Worm (Caenorhabditis elegans) whole organism, L4 larva: ENCODE results near the gene H20E11.1.
A peak's percentile ranks its signal among the peaks of the same experiment; 100 is the strongest.

Experiments used
- D1046.2 ChIP-seq: fragments of 200-800 bp; sonication (Bioruptor generic); IDR thresholded peaks from 2 replicates; pipeline ENCODE4 v1.3.6; 2022; ENCODE audit warnings: missing genetic modification characterization, missing compliant biosample characterization
- F10B5.3 ChIP-seq: sonication (generic microtip); optimal IDR thresholded peaks from 2 replicates; lab custom pipeline; 2016; ENCODE audit warnings: mild to moderate bottlenecking, missing genetic modification characterization, missing compliant biosample characterization
- F37D6.2 ChIP-seq: sonication (generic microtip); optimal IDR thresholded peaks from 2 replicates; lab custom pipeline; 2016; ENCODE audit warnings: mild to moderate bottlenecking, missing genetic modification characterization, missing compliant biosample characterization
- F44E2.7 ChIP-seq: fragments of 200-800 bp; sonication (Bioruptor generic); IDR thresholded peaks from 2 replicates; pipeline ENCODE4 v2.1.2; 2022; ENCODE audit warnings: missing genetic modification characterization, missing compliant biosample characterization
- Y75B8A.6 ChIP-seq: fragments of 200-800 bp; sonication (Bioruptor generic); IDR thresholded peaks from 2 replicates; pipeline ENCODE4 v1.3.6; 2022; ENCODE audit warnings: missing genetic modification reagents, missing genetic modification characterization, missing compliant biosample characterization
- aha-1 ChIP-seq: fragments of 150-350 bp; peaks from one replicate; lab custom pipeline; 2014; ENCODE audit warnings: missing biosample characterization, missing genetic modification characterization
- aly-2 ChIP-seq: sonication (generic microtip); optimal IDR thresholded peaks from 2 replicates; lab custom pipeline; 2018; ENCODE audit warnings: missing biosample characterization, missing genetic modification characterization
- ama-1 ChIP-seq: fragments of 150-350 bp; optimal IDR thresholded peaks from 2 replicates; lab custom pipeline; 2014; ENCODE audit warnings: inconsistent platforms, mixed read lengths
- ceh-20 ChIP-seq: fragments of 200-800 bp; sonication (Bioruptor generic); IDR thresholded peaks from 2 replicates; pipeline ENCODE4 v1.3.6; 2022; ENCODE audit warnings: missing genetic modification reagents, missing genetic modification characterization, missing compliant biosample characterization
- ceh-32 ChIP-seq: sonication (generic microtip); optimal IDR thresholded peaks from 2 replicates; lab custom pipeline; 2016; ENCODE audit warnings: mild to moderate bottlenecking, missing genetic modification characterization, missing compliant biosample characterization; ENCODE audit not compliant: poor library complexity
- ceh-44 ChIP-seq: fragments of 200-800 bp; sonication (Bioruptor generic); IDR thresholded peaks from 2 replicates; pipeline ENCODE4 v1.3.6; 2022; ENCODE audit warnings: missing genetic modification reagents, missing genetic modification characterization, missing compliant biosample characterization
- ceh-62 ChIP-seq: sonication (generic microtip); optimal IDR thresholded peaks from 2 replicates; lab custom pipeline; 2017; ENCODE audit warnings: missing biosample characterization, missing genetic modification characterization
- ceh-82 ChIP-seq: sonication (generic microtip); optimal IDR thresholded peaks from 2 replicates; lab custom pipeline; 2017; ENCODE audit warnings: missing biosample characterization, missing genetic modification characterization
- daf-12 ChIP-seq: fragments of 150-350 bp; optimal IDR thresholded peaks from 2 replicates; lab custom pipeline; 2014; ENCODE audit warnings: missing biosample characterization, missing genetic modification reagents, missing genetic modification characterization
- dmd-6 ChIP-seq: fragments of 200-800 bp; sonication (Bioruptor generic); IDR thresholded peaks from 2 replicates; pipeline ENCODE4 v1.3.6; 2022; ENCODE audit warnings: missing genetic modification reagents, missing genetic modification characterization, missing compliant biosample characterization
- dmd-8 ChIP-seq: fragments of 200-800 bp; sonication (Bioruptor generic); IDR thresholded peaks from 2 replicates; pipeline ENCODE4 v1.3.6; 2022; ENCODE audit warnings: missing genetic modification characterization, missing compliant biosample characterization
- dmd-9 ChIP-seq: fragments of 200-800 bp; sonication (Bioruptor generic); IDR thresholded peaks from 2 replicates; pipeline ENCODE4 v1.3.6; 2022; ENCODE audit warnings: missing genetic modification reagents, missing genetic modification characterization, missing compliant biosample characterization
- dve-1 ChIP-seq: sonication (generic microtip); optimal IDR thresholded peaks from 2 replicates; lab custom pipeline; 2017; ENCODE audit warnings: antibody characterized with exemption, mild to moderate bottlenecking, missing genetic modification characterization, missing compliant biosample characterization; ENCODE audit not compliant: insufficient read depth
- fkh-10 ChIP-seq: fragments of 150-350 bp; optimal IDR thresholded peaks from 2 replicates; lab custom pipeline; 2014; ENCODE audit warnings: missing biosample characterization, missing genetic modification reagents, missing genetic modification characterization
- fos-1 ChIP-seq: fragments of 150-350 bp; optimal IDR thresholded peaks from 2 replicates; lab custom pipeline; 2014; ENCODE audit warnings: missing biosample characterization, missing genetic modification characterization
- hlh-11 ChIP-seq: fragments of 200-800 bp; sonication (Bioruptor generic); optimal IDR thresholded peaks from 2 replicates; lab custom pipeline; 2018; ENCODE audit warnings: mild to moderate bottlenecking, missing genetic modification characterization, missing compliant biosample characterization
- hlh-30 ChIP-seq: sonication (generic microtip); optimal IDR thresholded peaks from 2 replicates; lab custom pipeline; 2017; ENCODE audit warnings: antibody characterized with exemption, mild to moderate bottlenecking, missing genetic modification characterization, missing compliant biosample characterization; ENCODE audit not compliant: insufficient read depth
- jun-1 ChIP-seq: fragments of 150-350 bp; optimal IDR thresholded peaks from 2 replicates; lab custom pipeline; 2014; ENCODE audit warnings: missing biosample characterization, missing genetic modification reagents, missing genetic modification characterization
- lsy-2 ChIP-seq, 2 experiments: fragments of 150-350 bp in 1 of 2; sonication (generic microtip) in 1 of 2; optimal IDR thresholded peaks; 2 replicates each; lab custom pipeline; 2014 to 2017; ENCODE audit warnings: missing biosample characterization in 2 of 2, missing genetic modification characterization in 2 of 2
- mdl-1 ChIP-seq, 2 experiments: fragments of 150-350 bp in 1 of 2; sonication (generic microtip) in 1 of 2; optimal IDR thresholded peaks; 2 replicates each; lab custom pipeline; 2014 to 2017; ENCODE audit warnings: missing biosample characterization in 2 of 2, missing genetic modification characterization in 2 of 2
- mdt-29 ChIP-seq: fragments of 200-800 bp; sonication (Bioruptor generic); IDR thresholded peaks from 2 replicates; pipeline ENCODE4 v1.3.6; 2022; ENCODE audit warnings: missing genetic modification reagents, missing genetic modification characterization, missing compliant biosample characterization
- mep-1 ChIP-seq: fragments of 150-350 bp; sonication (generic microtip); optimal IDR thresholded peaks from 3 replicates; lab custom pipeline; 2014; ENCODE audit warnings: missing biosample characterization, missing genetic modification characterization
- mxl-2 ChIP-seq: fragments of 200-800 bp; sonication (Bioruptor generic); conservative IDR thresholded peaks from 2 replicates; pipeline ENCODE4 v1.3.6; 2022; ENCODE audit warnings: missing genetic modification reagents, missing genetic modification characterization, missing compliant biosample characterization
- nhr-102 ChIP-seq: sonication (generic microtip); optimal IDR thresholded peaks from 2 replicates; lab custom pipeline; 2016; ENCODE audit warnings: mild to moderate bottlenecking, missing genetic modification characterization, moderate library complexity, missing compliant biosample characterization
- nhr-25 ChIP-seq: sonication (generic microtip); optimal IDR thresholded peaks from 2 replicates; lab custom pipeline; 2017; ENCODE audit warnings: missing genetic modification characterization, mild to moderate bottlenecking, missing compliant biosample characterization, antibody characterized with exemption, moderate library complexity, borderline replicate concordance; ENCODE audit not compliant: insufficient read depth
- nhr-28 ChIP-seq: fragments of 150-350 bp; optimal IDR thresholded peaks from 2 replicates; lab custom pipeline; 2014; ENCODE audit warnings: missing biosample characterization, missing genetic modification characterization
- nhr-41 ChIP-seq: fragments of 200-800 bp; sonication (Bioruptor generic); IDR thresholded peaks from 2 replicates; pipeline ENCODE4 v1.3.6; 2022; ENCODE audit warnings: missing genetic modification reagents, missing genetic modification characterization, missing compliant biosample characterization
- nhr-42 ChIP-seq: fragments of 200-800 bp; sonication (Bioruptor generic); IDR thresholded peaks from 2 replicates; pipeline ENCODE4 v1.3.6; 2022; ENCODE audit warnings: missing genetic modification characterization, missing compliant biosample characterization
- nhr-48 ChIP-seq: sonication (generic microtip); optimal IDR thresholded peaks from 2 replicates; lab custom pipeline; 2016; ENCODE audit warnings: mild to moderate bottlenecking, missing genetic modification characterization, missing compliant biosample characterization
- nhr-6 ChIP-seq: fragments of 150-350 bp; optimal IDR thresholded peaks from 2 replicates; lab custom pipeline; 2014; ENCODE audit warnings: missing biosample characterization, missing genetic modification characterization
- nhr-77 ChIP-seq: fragments of 150-350 bp; optimal IDR thresholded peaks from 2 replicates; lab custom pipeline; 2014; ENCODE audit warnings: missing biosample characterization, missing genetic modification characterization
- pha-4 ChIP-seq, 2 experiments: fragments of 150-350 bp in 1 of 2; fragments of 200-800 bp in 1 of 2; sonication (Bioruptor generic) in 1 of 2; IDR thresholded peaks in 1 of 2; optimal IDR thresholded peaks in 1 of 2; 2 replicates each; pipeline versions ENCODE4 v1.3.6 to Lab custom; 2014 to 2022; ENCODE audit warnings: missing genetic modification characterization in 2 of 2, missing genetic modification reagents in 2 of 2, missing biosample characterization in 1 of 2, missing compliant biosample characterization in 1 of 2
- php-3 ChIP-seq: fragments of 200-800 bp; sonication (Bioruptor generic); IDR thresholded peaks from 2 replicates; pipeline ENCODE4 v1.3.6; 2022; ENCODE audit warnings: missing genetic modification reagents, missing genetic modification characterization, missing compliant biosample characterization
- pqm-1 ChIP-seq: sonication (generic microtip); optimal IDR thresholded peaks from 2 replicates; lab custom pipeline; 2017; ENCODE audit warnings: missing biosample characterization, missing genetic modification characterization
- rbr-2 ChIP-seq: sonication (generic microtip); optimal IDR thresholded peaks from 2 replicates; lab custom pipeline; 2016; ENCODE audit warnings: missing genotype, missing genetic modification characterization, missing compliant biosample characterization
- skn-1 ChIP-seq: fragments of 150-350 bp; optimal IDR thresholded peaks from 2 replicates; lab custom pipeline; 2014; ENCODE audit warnings: missing biosample characterization, missing genetic modification characterization
- tra-1 ChIP-seq: fragments of 200-800 bp; sonication (Bioruptor generic); IDR thresholded peaks from 2 replicates; pipeline ENCODE4 v1.3.6; 2022; ENCODE audit warnings: missing genetic modification reagents, missing genetic modification characterization, missing compliant biosample characterization
- unc-130 ChIP-seq: sonication (generic microtip); optimal IDR thresholded peaks from 2 replicates; lab custom pipeline; 2016; ENCODE audit warnings: missing genetic modification reagents, missing genetic modification characterization, missing compliant biosample characterization
- unc-39 ChIP-seq: sonication (generic microtip); optimal IDR thresholded peaks from 2 replicates; lab custom pipeline; 2017; ENCODE audit warnings: missing biosample characterization, missing genetic modification characterization
- zip-2 ChIP-seq: fragments of 150-350 bp; optimal IDR thresholded peaks from 2 replicates; lab custom pipeline; 2014; ENCODE audit warnings: missing biosample characterization, missing genetic modification characterization
- ztf-7 ChIP-seq: fragments of 150-350 bp; optimal IDR thresholded peaks from 2 replicates; lab custom pipeline; 2014; ENCODE audit warnings: missing biosample characterization, missing genetic modification characterization

H20E11.1 gene

DNA sequence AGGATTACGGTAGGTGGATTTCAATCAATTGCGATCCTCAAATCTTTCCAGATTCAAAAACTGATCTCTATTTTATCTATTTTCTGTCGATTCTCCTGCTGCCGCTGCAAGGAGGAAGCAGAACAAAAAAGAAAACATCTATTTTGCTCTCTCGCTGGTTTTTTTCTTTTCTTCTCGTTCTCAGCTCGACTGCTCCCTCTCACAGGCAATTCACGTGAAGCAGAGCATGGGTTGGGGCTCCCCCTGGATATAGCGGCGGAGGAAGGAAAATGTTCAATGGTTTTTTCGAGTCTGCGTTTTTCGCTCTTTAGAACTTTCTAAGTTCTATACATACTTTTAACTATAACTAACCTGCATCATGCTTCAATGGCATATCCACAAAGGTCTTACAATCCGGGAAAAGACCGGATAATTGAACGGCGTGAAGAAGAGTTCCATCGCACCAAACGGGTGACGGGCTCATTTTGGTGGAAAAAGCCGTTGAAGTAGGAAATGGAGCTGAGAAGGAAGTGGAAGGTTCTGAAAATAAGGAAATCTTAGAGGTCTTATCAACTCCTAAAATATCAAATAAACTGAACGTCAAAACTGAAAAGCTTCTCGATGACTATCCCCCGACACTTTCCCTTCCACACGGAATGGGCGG is 49.1 kb downstream of the H20E11.1 start (continued):
- TF ChIP-seq hlh-30 (tag; lab: Kevin White, UChicago), result peak; percentile 72
- no peak for TF ChIP-seq ceh-62 (tag; lab: Kevin White, UChicago)
- no peak for TF ChIP-seq ceh-44
- TF ChIP-seq aly-2 (tag; lab: Kevin White, UChicago), result no peak
- peak; percentile 24 for TF ChIP-seq F37D6.2 (tag; lab: Kevin White, UChicago)
- TF ChIP-seq pha-4 (GFP tag; IDR thresholded peaks at IDR 0.05; lab: Robert Waterston, UW), result 0 out of 2 replicates have a peak, but pooled peaks have one; percentile 44
- peak; percentile 11 for TF ChIP-seq pha-4 (tag; optimal IDR thresholded peaks at IDR 0.05; lab: Kevin White, UChicago)
- no peak for TF ChIP-seq php-3 (GFP tag; lab: Robert Waterston, UW)
- TF ChIP-seq skn-1, result no peak
- TF ChIP-seq unc-39 (tag; lab: Kevin White, UChicago), result no peak
- TF ChIP-seq daf-12 (tag; lab: Kevin White, UChicago), result no peak
- TF ChIP-seq aha-1 (tag; lab: Kevin White, UChicago), result no peak
- no peak for TF ChIP-seq fos-1 (tag; lab: Kevin White, UChicago)
- TF ChIP-seq hlh-11 (tag; lab: Kevin White, UChicago), result peak; percentile 79
- TF ChIP-seq unc-130 (GFP tag; lab: Kevin White, UChicago), result no peak
- TF ChIP-seq fkh-10, result peak; percentile 55
- peak; percentile 31 for TF ChIP-seq rbr-2
- TF ChIP-seq ceh-20 (GFP tag; lab: Robert Waterston, UW), result 0 out of 2 replicates have a peak, but pooled peaks have one; percentile 7
- no peak for TF ChIP-seq jun-1 (tag; lab: Kevin White, UChicago)
- TF ChIP-seq ama-1, result no peak
- TF ChIP-seq dmd-8 (GFP tag; lab: Robert Waterston, UW), result no peak
- no peak for TF ChIP-seq mdt-29 (GFP tag; lab: Robert Waterston, UW)
- TF ChIP-seq dmd-9, result no peak
- no peak for TF ChIP-seq D1046.2 (GFP tag; lab: Robert Waterston, UW)

ce11 chrIV:6879666-6880210 is 49.8 kb downstream of the H20E11.1 start:
- TF ChIP-seq F44E2.7 (GFP tag; lab: Robert Waterston, UW), result no peak
- TF ChIP-seq dmd-6 (GFP tag; lab: Robert Waterston, UW), result peak; percentile 70
- TF ChIP-seq tra-1 (GFP tag; lab: Robert Waterston, UW), result no peak
- no peak for TF ChIP-seq nhr-25 (tag; lab: Kevin White, UChicago)

DNA sequence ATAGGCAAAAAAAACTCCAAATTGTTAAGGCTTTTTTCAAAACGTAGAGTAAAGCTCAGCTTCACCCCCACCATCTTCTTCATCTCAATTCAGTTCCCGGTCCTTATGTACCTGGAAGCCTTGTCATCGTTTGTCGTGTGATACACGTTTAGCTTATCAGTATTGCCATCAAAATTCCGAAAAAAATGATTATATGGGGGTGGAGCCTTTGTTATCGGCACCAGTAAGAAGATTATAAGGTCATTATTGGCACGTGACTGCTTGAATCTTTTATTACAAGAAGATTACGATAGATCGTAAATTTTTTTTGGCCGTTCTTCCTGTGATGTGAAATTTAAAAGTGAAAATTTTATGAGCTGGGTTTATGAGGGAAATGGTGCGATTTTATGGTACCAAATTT is 50.5 kb downstream of the H20E11.1 start:
- TF ChIP-seq pqm-1 (tag; lab: Kevin White, UChicago) (peak; percentile 85), nhr-48 (tag; lab: Kevin White, UChicago) (peak; percentile 87), fkh-10 (no peak), hlh-30 (tag; lab: Kevin White, UChicago) (peak; percentile 59), tra-1 (GFP tag; lab: Robert Waterston, UW) (peak; percentile 76), nhr-6 (tag; lab: Kevin White, UChicago) (peak; percentile 25), Y75B8A.6 (GFP tag; lab: Robert Waterston, UW) (0 out of 2 replicates have a peak, but pooled peaks have one; percentile 21), lsy-2 (tag; optimal IDR thresholded peaks at IDR 0.05; lab: Kevin White, UChicago) (peak in 1 of 2 experiments; percentile 33), nhr-42 (0 out of 2 replicates have a peak, but pooled peaks have one; percentile 32), hlh-11 (tag; lab: Kevin White, UChicago) (peak; percentile 80), nhr-41 (GFP tag; lab: Robert Waterston, UW) (peak; percentile 96), jun-1 (tag; lab: Kevin White, UChicago) (no peak), mxl-2 (GFP tag; lab: Robert Waterston, UW) (peak; percentile 61; the same call in 1 of the 2 replicates), ceh-82 (no peak), ztf-7 (tag; lab: Kevin White, UChicago) (no peak), F10B5.3 (tag; lab: Kevin White, UChicago) (no peak), mdl-1 (tag; optimal IDR thresholded peaks at IDR 0.05; lab: Kevin White, UChicago) (peak in 1 of 2 experiments; percentile 18), dmd-6 (GFP tag; lab: Robert Waterston, UW) (peak; percentile 95), mep-1 (tag; lab: Kevin White, UChicago) (no peak), ceh-32 (tag; lab: Kevin White, UChicago) (no peak), nhr-102 (tag; lab: Kevin White, UChicago) (peak; percentile 46), nhr-77 (tag; lab: Kevin White, UChicago) (peak; percentile 70), php-3 (GFP tag; lab: Robert Waterston, UW) (peak; percentile 95), dve-1 (tag; lab: Kevin White, UChicago) (peak; percentile 92), nhr-28 (tag; lab: Kevin White, UChicago) (peak; percentile 61), zip-2 (tag; lab: Kevin White, UChicago) (no peak)
